Worm (Caenorhabditis elegans) whole organism, young adult: ENCODE measurements around the gene F20D6.9.

Experiments
- B0019.2 ChIP-seq: fragments of 200-800 bp; sonication (Bioruptor generic); conservative IDR thresholded peaks from 2 replicates; pipeline ENCODE4 v1.3.6; 2022; ENCODE audit warnings: missing genetic modification reagents, missing genetic modification characterization, missing compliant biosample characterization
- D2030.7 ChIP-seq: fragments of 200-800 bp; sonication (Bioruptor generic); IDR thresholded peaks from 2 replicates; pipeline ENCODE4 v1.3.6; 2022; ENCODE audit warnings: missing genetic modification reagents, missing genetic modification characterization, missing compliant biosample characterization
- F39B2.1 ChIP-seq: fragments of 200-800 bp; sonication (Bioruptor generic); IDR thresholded peaks from 2 replicates; pipeline ENCODE4 v1.3.6; 2022; ENCODE audit warnings: missing genetic modification reagents, missing genetic modification characterization, missing compliant biosample characterization
- F57C9.4 ChIP-seq: sonication (generic microtip); optimal IDR thresholded peaks from 2 replicates; lab custom pipeline; 2017; ENCODE audit warnings: mild to moderate bottlenecking, missing genetic modification characterization, missing compliant biosample characterization
- K11D2.4 ChIP-seq: fragments of 200-800 bp; sonication (Bioruptor generic); IDR thresholded peaks from 2 replicates; pipeline ENCODE4 v1.3.6; 2022; ENCODE audit warnings: missing genetic modification reagents, missing genetic modification characterization, missing compliant biosample characterization
- K12H6.12 ChIP-seq: fragments of 200-800 bp; sonication (Bioruptor generic); optimal IDR thresholded peaks from 2 replicates; lab custom pipeline; 2018; ENCODE audit warnings: mild to moderate bottlenecking, missing genetic modification characterization, missing compliant biosample characterization
- Y79H2A.3 ChIP-seq: fragments of 200-800 bp; sonication (Bioruptor generic); conservative IDR thresholded peaks from 2 replicates; pipeline ENCODE4 v1.3.6; 2022; ENCODE audit warnings: missing genetic modification reagents, missing genetic modification characterization, missing compliant biosample characterization
- akir-1 ChIP-seq: fragments of 200-800 bp; sonication (Bioruptor generic); optimal IDR thresholded peaks from 2 replicates; lab custom pipeline; 2018; ENCODE audit warnings: mild to moderate bottlenecking, missing genetic modification characterization, moderate library complexity, missing compliant biosample characterization
- ama-1 ChIP-seq, 3 experiments: fragments of 150-350 bp in 1 of 3; sonication (generic microtip) in 2 of 3; optimal IDR thresholded peaks; 2 replicates each; lab custom pipeline; 2014 to 2018; ENCODE audit warnings: missing biosample characterization in 2 of 3, missing genetic modification characterization in 2 of 3, missing genetic modification reagents in 2 of 3
- attf-3 ChIP-seq: fragments of 200-800 bp; sonication (Bioruptor generic); conservative IDR thresholded peaks from 2 replicates; pipeline ENCODE4 v1.3.6; 2022; ENCODE audit warnings: missing genetic modification reagents, missing genetic modification characterization, missing compliant biosample characterization
- attf-6 ChIP-seq: fragments of 200-800 bp; sonication (Bioruptor generic); IDR thresholded peaks from 2 replicates; pipeline ENCODE4 v1.3.6; 2022; ENCODE audit warnings: missing genetic modification reagents, missing genetic modification characterization, missing compliant biosample characterization
- ccch-3 ChIP-seq: fragments of 200-800 bp; sonication (Bioruptor generic); optimal IDR thresholded peaks from 2 replicates; lab custom pipeline; 2018; ENCODE audit warnings: mild to moderate bottlenecking, missing genetic modification characterization, missing compliant biosample characterization
- cebp-2 ChIP-seq: fragments of 200-800 bp; sonication (Bioruptor generic); IDR thresholded peaks from 2 replicates; pipeline ENCODE4 v1.3.6; 2022; ENCODE audit warnings: missing genetic modification characterization, missing compliant biosample characterization
- ceh-100 ChIP-seq: fragments of 200-800 bp; sonication (Bioruptor generic); IDR thresholded peaks from 2 replicates; pipeline ENCODE4 v1.3.6; 2022; ENCODE audit warnings: missing genetic modification reagents, missing genetic modification characterization, missing compliant biosample characterization
- ceh-58 ChIP-seq: fragments of 200-800 bp; sonication (Bioruptor generic); IDR thresholded peaks from 2 replicates; pipeline ENCODE4 v1.3.6; 2022; ENCODE audit warnings: missing genetic modification characterization, missing compliant biosample characterization
- ceh-79 ChIP-seq: sonication (generic microtip); optimal IDR thresholded peaks from 2 replicates; lab custom pipeline; 2017; ENCODE audit warnings: mild to moderate bottlenecking, missing genetic modification characterization, missing compliant biosample characterization
- ceh-91 ChIP-seq: fragments of 200-800 bp; sonication (Bioruptor generic); IDR thresholded peaks from 2 replicates; pipeline ENCODE4 v1.3.6; 2022; ENCODE audit warnings: missing genetic modification reagents, missing genetic modification characterization, missing compliant biosample characterization
- chd-7 ChIP-seq: sonication (generic microtip); optimal IDR thresholded peaks from 2 replicates; lab custom pipeline; 2016; ENCODE audit warnings: mild to moderate bottlenecking, missing genetic modification characterization, moderate library complexity, missing compliant biosample characterization
- dpl-1 ChIP-seq: fragments of 150-350 bp; optimal IDR thresholded peaks from 2 replicates; lab custom pipeline; 2014; ENCODE audit warnings: missing biosample characterization, missing genetic modification reagents, missing genetic modification characterization
- egl-18 ChIP-seq: fragments of 200-800 bp; sonication (Bioruptor generic); IDR thresholded peaks from 2 replicates; pipeline ENCODE4 v1.3.6; 2022; ENCODE audit warnings: missing genetic modification reagents, missing genetic modification characterization, missing compliant biosample characterization
- egrh-3 ChIP-seq: fragments of 200-800 bp; sonication (Bioruptor generic); IDR thresholded peaks from 2 replicates; pipeline ENCODE4 v1.3.6; 2022; ENCODE audit warnings: missing genetic modification reagents, missing genetic modification characterization, missing compliant biosample characterization
- lin-26 ChIP-seq: fragments of 200-800 bp; sonication (Bioruptor generic); IDR thresholded peaks from 2 replicates; pipeline ENCODE4 v1.3.6; 2022; ENCODE audit warnings: missing genetic modification reagents, missing genetic modification characterization, missing compliant biosample characterization
- lsl-1 ChIP-seq: fragments of 200-800 bp; sonication (Bioruptor generic); optimal IDR thresholded peaks from 2 replicates; lab custom pipeline; 2018; ENCODE audit warnings: mild to moderate bottlenecking, missing genetic modification characterization, moderate library complexity, missing compliant biosample characterization
- lsy-27 ChIP-seq: sonication (generic microtip); optimal IDR thresholded peaks from 2 replicates; lab custom pipeline; 2017; ENCODE audit warnings: missing genetic modification characterization, mild to moderate bottlenecking, missing compliant biosample characterization, antibody characterized with exemption, missing genotype, borderline replicate concordance; ENCODE audit not compliant: insufficient read depth
- madf-6 ChIP-seq: fragments of 200-800 bp; sonication (Bioruptor generic); IDR thresholded peaks from 2 replicates; pipeline ENCODE4 v1.3.6; 2022; ENCODE audit warnings: missing genetic modification reagents, missing genetic modification characterization, missing compliant biosample characterization
- nfya-1 ChIP-seq: sonication (generic microtip); optimal IDR thresholded peaks from 2 replicates; lab custom pipeline; 2017; ENCODE audit warnings: antibody characterized with exemption, missing compliant biosample characterization, missing genetic modification characterization, borderline replicate concordance; ENCODE audit not compliant: insufficient read depth
- nhr-27 ChIP-seq: fragments of 200-800 bp; sonication (Bioruptor generic); optimal IDR thresholded peaks from 2 replicates; lab custom pipeline; 2018; ENCODE audit warnings: mild to moderate bottlenecking, missing genetic modification characterization, moderate library complexity, missing compliant biosample characterization
- rpc-1 ChIP-seq, 2 experiments: fragments of 150-350 bp in 1 of 2; sonication (generic microtip) in 1 of 2; optimal IDR thresholded peaks; 2 replicates each; lab custom pipeline; 2014 to 2018; ENCODE audit warnings: missing biosample characterization in 1 of 2, missing genetic modification characterization in 1 of 2, missing genetic modification reagents in 1 of 2, missing genotype in 1 of 2
- sdz-38 ChIP-seq: sonication (generic microtip); optimal IDR thresholded peaks from 2 replicates; lab custom pipeline; 2016; ENCODE audit warnings: missing genotype, missing genetic modification characterization, missing compliant biosample characterization
- snpc-1.3 ChIP-seq: sonication (generic microtip); optimal IDR thresholded peaks from 2 replicates; lab custom pipeline; 2017; ENCODE audit warnings: missing genetic modification characterization, mild to moderate bottlenecking, missing compliant biosample characterization, antibody characterized with exemption, moderate library complexity, missing genotype, missing genetic modification reagents; ENCODE audit not compliant: insufficient read depth
- sptf-2 ChIP-seq: fragments of 200-800 bp; sonication (Bioruptor generic); optimal IDR thresholded peaks from 2 replicates; lab custom pipeline; 2018; ENCODE audit warnings: mild to moderate bottlenecking, missing genetic modification characterization, missing compliant biosample characterization
- tbx-9 ChIP-seq: sonication (generic microtip); optimal IDR thresholded peaks from 2 replicates; lab custom pipeline; 2016; ENCODE audit warnings: borderline replicate concordance, missing genetic modification characterization, inconsistent platforms, missing compliant biosample characterization
- unc-130 ChIP-seq: sonication (generic microtip); optimal IDR thresholded peaks from 2 replicates; lab custom pipeline; 2016; ENCODE audit warnings: missing genetic modification reagents, missing genetic modification characterization, missing compliant biosample characterization
- ztf-25 ChIP-seq: fragments of 200-800 bp; sonication (Bioruptor generic); IDR thresholded peaks from 2 replicates; pipeline ENCODE4 v1.3.6; 2022; ENCODE audit warnings: missing genetic modification reagents, missing genetic modification characterization, missing compliant biosample characterization
- ztf-28 ChIP-seq: fragments of 200-800 bp; sonication (Bioruptor generic); IDR thresholded peaks from 2 replicates; pipeline ENCODE4 v1.3.6; 2022; ENCODE audit warnings: missing genetic modification reagents, missing genetic modification characterization, missing compliant biosample characterization
- ztf-3 ChIP-seq: fragments of 200-800 bp; sonication (Bioruptor generic); optimal IDR thresholded peaks from 2 replicates; lab custom pipeline; 2018; ENCODE audit warnings: mild to moderate bottlenecking, missing genetic modification characterization, missing compliant biosample characterization

Gene F20D6.9

DNA sequence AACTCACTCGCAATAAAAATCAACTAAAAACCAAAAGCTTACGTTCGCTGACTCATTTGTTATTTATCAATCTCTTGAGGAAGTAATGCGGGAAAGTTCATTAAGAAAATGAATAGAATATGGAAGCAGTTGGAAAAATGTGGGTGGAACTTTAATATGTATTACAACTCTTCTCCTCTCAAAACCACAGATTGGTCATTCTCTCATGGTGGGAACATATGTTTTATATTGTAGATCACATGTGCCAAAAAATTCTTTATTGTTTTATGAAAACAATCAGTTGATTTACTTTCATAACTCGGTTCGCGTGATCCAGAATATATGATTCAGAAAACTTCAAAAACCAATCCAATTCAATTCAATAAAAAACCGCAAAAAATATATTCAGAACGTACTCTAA is 5.6 kb downstream of the F20D6.9 start:
- TF ChIP-seq dpl-1 (no peak), rpc-1 (optimal IDR thresholded peaks at IDR 0.05; lab: Kevin White, UChicago) (no peak), rpc-1 (tag; optimal IDR thresholded peaks at IDR 0.05; lab: Kevin White, UChicago) (no peak), lin-26 (GFP tag; lab: Robert Waterston, UW) (no peak), cebp-2 (GFP tag; lab: Robert Waterston, UW) (no peak), lsy-27 (no peak), madf-6 (GFP tag; lab: Robert Waterston, UW) (no peak), K12H6.12 (no peak), F39B2.1 (GFP tag; lab: Robert Waterston, UW) (no peak), attf-6 (GFP tag; lab: Robert Waterston, UW) (no peak), ceh-79 (no peak), egrh-3 (GFP tag; lab: Robert Waterston, UW) (no peak)
- TF ChIP-seq, all 124 proteins: peak for 0

DNA sequence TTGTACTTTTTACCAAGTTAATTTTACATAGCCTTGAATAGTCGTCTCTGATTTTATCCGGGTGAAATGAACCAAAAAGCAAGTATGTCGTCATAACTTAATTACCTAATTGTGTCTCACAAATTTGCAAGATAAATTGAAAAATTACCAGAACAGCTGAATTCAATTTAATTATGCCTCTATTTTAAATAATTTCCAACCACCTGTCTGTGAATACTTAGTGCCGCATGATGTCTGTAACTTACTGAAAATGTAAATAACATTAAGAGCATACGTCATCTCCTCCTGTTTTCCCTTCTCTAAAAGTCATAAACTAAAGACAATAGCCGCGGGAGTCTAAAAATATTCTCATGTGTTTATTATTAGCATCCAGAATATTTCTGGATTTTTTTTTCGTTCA is 6.9 kb downstream of the F20D6.9 start:
- TF ChIP-seq ztf-3 (GFP tag; lab: Kevin White, UChicago), result no peak
- TF ChIP-seq ceh-100 (GFP tag; lab: Robert Waterston, UW), result no peak
- TF ChIP-seq tbx-9 (tag; lab: Kevin White, UChicago), result no peak
- TF ChIP-seq nhr-27 (tag; lab: Kevin White, UChicago), result no peak
- no peak for TF ChIP-seq ceh-58
- no peak for TF ChIP-seq akir-1 (GFP tag; lab: Kevin White, UChicago)
- no peak for TF ChIP-seq chd-7 (tag; lab: Kevin White, UChicago)
- no peak for TF ChIP-seq nfya-1 (tag; lab: Kevin White, UChicago)
- no peak for TF ChIP-seq F57C9.4
- no peak for TF ChIP-seq unc-130 (GFP tag; lab: Kevin White, UChicago)
- TF ChIP-seq ztf-25, result no peak
- no peak for TF ChIP-seq egl-18
- TF ChIP-seq sdz-38 (tag; lab: Kevin White, UChicago), result no peak

DNA sequence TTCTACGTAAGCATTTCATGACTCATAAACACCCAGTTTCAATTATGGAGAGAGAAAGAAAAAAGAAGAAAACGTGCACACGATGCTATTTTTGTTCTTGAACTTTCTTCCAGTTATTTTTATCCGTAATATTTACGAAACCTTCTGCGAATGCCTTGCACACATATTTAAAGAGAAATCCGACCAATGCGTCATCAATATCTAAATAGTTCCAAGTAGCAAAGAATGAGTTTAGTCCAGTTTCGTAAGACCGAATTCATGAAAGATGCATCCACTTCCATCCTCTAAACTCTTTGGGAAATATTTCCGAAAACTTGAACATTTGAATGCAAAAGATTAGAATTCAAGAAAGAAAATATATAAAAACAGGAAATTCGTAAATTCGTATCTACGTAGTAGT is 8.1 kb downstream of the F20D6.9 start:
- TF ChIP-seq K11D2.4 (no peak), ceh-91 (GFP tag; lab: Robert Waterston, UW) (no peak), B0019.2 (GFP tag; lab: Robert Waterston, UW) (no peak), attf-3 (GFP tag; lab: Robert Waterston, UW) (no peak), lsl-1 (GFP tag; lab: Kevin White, UChicago) (no peak), ama-1 (optimal IDR thresholded peaks at IDR 0.05; lab: Kevin White, UChicago) (no peak), ama-1 (GFP tag; optimal IDR thresholded peaks at IDR 0.05; lab: Kevin White, UChicago) (no peak), Y79H2A.3 (GFP tag; lab: Robert Waterston, UW) (no peak), D2030.7 (GFP tag; lab: Robert Waterston, UW) (no peak), snpc-1.3 (no peak), sptf-2 (no peak), ztf-28 (GFP tag; lab: Robert Waterston, UW) (no peak), ccch-3 (no peak)
